Worm (Caenorhabditis elegans) whole organism, L4/young adult: ENCODE results near the gene C09B8.4.

Source experiments
- W03F9.2 ChIP-seq: fragments of 150-350 bp; optimal IDR thresholded peaks from 2 replicates; lab custom pipeline; 2014; ENCODE audit warnings: missing biosample characterization, missing genetic modification characterization
- dao-5 ChIP-seq: sonication (generic microtip); optimal IDR thresholded peaks from 2 replicates; lab custom pipeline; 2016; ENCODE audit warnings: missing genotype, missing genetic modification characterization, moderate library complexity, missing compliant biosample characterization
- him-1 ChIP-seq: sonication (generic microtip); optimal IDR thresholded peaks from 2 replicates; lab custom pipeline; 2016; ENCODE audit warnings: missing genotype, missing genetic modification reagents, missing genetic modification characterization, missing compliant biosample characterization

The C09B8.4 gene

DNA sequence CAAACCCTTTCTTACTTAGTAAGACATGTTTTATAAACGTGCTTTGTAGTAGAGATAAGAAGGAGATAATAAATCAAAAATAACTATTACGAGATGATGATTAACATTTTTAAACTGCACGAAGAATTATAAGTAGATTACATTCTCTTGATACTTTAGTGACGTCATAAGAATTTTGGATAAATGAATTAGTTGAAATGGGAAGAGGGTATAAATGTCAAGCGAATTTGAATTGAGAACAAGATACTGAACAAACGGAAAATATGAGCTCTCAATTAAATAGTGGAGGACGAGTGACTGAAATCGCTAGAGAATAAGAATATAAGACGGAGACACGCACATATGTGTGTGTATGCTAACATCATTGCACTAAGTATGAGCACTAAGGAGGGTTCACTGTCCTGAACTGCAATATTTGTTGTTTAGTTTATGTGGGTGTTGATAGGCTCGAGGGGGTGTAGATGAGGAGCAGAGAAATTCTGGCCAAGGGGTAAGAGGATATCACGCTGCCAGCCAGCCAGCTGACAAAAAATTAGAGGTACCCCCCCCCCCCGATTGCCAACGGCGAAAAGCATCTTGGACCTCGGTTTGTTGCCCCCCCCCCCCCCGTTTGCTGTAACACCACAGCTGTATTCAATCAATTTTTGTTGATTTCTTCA, 20.8 kb upstream of the C09B8.4 start:
- TF ChIP-seq dao-5, result no peak
- no peak for TF ChIP-seq W03F9.2
- no peak for TF ChIP-seq him-1 (tag; lab: Kevin White, UChicago)

ce11 chrX:6039544-6039943, 19.8 kb upstream of the C09B8.4 start, which contains the start of gene hsp-25:
hsp-25 (minus strand) TSS chrX:6039644.
- TF ChIP-seq W03F9.2, result no peak
- no peak for TF ChIP-seq him-1 (tag; lab: Kevin White, UChicago)
- TF ChIP-seq dao-5, result no peak

- no peak for TF ChIP-seq W03F9.2
Measured at ce11 chrX:6031169-6031568, 11.4 kb upstream of the C09B8.4 start, which contains the start of gene ipp-5. ipp-5 (plus strand) TSS chrX:6031469.

DNA sequence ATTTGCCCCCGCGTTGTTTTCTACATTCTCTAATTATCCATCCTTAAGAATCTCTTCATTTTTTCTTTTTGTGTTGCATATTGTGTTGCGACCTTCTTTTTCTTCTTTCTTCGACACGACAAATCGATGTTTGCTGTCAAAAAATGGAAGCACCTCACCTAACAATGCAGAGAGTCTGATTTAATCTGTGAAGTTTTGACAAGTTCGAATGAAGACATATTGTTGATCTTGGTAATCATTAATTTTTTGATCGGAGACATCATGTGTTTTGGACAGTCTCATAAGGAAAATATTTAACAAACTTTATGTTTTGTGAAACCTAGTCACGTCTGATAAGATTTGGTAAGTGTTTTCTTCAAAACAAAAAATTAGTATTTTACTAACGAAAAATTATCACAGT, 9.3 kb upstream of the C09B8.4 start:
- TF ChIP-seq dao-5 (no peak), W03F9.2 (no peak), him-1 (tag; lab: Kevin White, UChicago) (no peak)

- TF ChIP-seq him-1 (tag; lab: Kevin White, UChicago) (no peak), W03F9.2 (no peak), dao-5 (no peak)
Measured at ce11 chrX:6026732-6027528, 7.2 kb upstream of the C09B8.4 start.

DNA sequence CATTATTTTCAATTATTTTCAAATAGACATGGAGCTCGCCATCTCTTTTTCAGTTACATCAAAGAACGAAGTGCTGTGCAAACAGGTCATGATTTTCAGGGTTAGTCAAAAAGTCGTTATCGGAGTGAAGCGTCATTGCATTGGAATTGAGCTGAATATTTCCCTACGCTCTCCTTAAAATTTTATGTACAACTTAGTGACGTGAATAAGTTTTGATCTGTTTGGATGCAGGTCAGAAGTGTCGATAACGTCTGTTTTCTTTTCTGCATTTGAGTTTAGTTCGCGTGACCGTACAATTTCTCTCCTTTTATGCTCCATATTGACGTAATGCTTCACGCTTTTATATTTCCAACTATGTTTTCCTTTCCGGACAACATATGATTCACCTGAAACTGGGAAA, 5.2 kb upstream of the C09B8.4 start:
- TF ChIP-seq W03F9.2, result no peak
- no peak for TF ChIP-seq dao-5
- no peak for TF ChIP-seq him-1 (tag; lab: Kevin White, UChicago)

ce11 chrX:6022469-6022868, 2.7 kb upstream of the C09B8.4 start, which contains the start of gene lelo-3:
lelo-3 (minus strand) TSS chrX:6022569.
- TF ChIP-seq him-1 (tag; lab: Kevin White, UChicago), result no peak
- no peak for TF ChIP-seq dao-5
- no peak for TF ChIP-seq W03F9.2

DNA sequence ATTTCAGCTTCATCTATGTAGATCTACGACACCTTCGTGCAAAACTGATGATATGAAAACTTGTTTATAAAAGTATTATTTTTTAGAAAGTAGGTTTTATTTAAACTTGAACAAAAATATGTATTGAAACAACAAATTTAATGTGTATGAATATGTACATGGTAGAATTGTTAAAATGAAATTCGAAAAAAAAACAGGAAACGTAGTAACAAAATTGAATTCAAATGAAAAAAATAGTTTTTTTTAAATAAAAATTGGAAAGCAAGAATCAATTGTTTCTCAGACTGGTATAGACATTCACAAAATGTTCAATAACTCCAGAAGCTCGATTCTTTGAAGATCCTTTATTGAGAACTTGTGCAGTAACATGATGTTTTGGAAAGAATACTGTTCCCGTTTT, 1.0 kb upstream of the C09B8.4 start:
- TF ChIP-seq him-1 (tag; lab: Kevin White, UChicago), result no peak
- no peak for TF ChIP-seq dao-5

DNA sequence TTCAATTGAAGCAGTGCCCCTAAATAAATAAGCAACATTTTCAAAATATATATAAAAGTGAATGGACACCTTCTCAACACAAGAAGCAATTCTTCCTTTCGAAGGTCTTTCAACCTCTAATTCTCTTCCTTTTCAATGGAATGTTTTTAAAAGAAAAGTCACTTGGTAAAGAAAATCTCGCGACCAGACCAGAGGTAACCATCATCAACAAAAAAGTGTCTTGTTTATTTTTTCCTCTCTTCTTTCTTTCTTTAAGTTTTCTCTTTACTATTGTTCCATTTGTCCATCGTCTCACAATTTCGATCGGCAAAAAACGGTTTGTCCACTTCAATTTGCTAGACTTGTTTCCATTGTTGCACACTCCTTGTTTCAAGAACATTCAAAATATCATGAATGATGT, 4.6 kb downstream of the C09B8.4 start, which contains the start of gene C09B8.8:
TSS of gene C09B8.8 (plus strand) at position 397 of the 400 bp plus-strand sequence.
- TF ChIP-seq W03F9.2, result no peak

DNA sequence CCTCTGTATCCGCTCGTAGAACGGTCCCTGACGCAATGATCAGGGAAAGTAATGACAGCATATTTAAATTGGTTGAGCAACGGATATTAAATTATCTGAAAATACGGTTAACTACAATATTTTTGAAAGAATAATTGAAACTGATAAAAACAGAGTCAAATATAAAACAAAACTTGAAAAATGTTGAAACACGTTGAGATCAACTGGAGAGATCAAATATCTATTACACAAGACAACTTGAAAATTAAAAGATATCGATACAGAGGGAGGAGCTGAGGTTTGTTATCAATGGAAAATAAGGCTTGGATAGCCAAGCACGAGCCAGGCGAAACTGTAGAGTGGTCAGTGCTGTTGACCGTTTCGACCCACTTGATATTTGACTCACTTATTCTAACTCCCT, 9.2 kb downstream of the C09B8.4 start, which contains the start of gene C09B8.3:
TSS of gene C09B8.3 (minus strand) at position 101 of the 400 bp plus-strand sequence.
- TF ChIP-seq W03F9.2, result no peak
- no peak for TF ChIP-seq dao-5
- TF ChIP-seq him-1 (tag; lab: Kevin White, UChicago), result no peak

DNA sequence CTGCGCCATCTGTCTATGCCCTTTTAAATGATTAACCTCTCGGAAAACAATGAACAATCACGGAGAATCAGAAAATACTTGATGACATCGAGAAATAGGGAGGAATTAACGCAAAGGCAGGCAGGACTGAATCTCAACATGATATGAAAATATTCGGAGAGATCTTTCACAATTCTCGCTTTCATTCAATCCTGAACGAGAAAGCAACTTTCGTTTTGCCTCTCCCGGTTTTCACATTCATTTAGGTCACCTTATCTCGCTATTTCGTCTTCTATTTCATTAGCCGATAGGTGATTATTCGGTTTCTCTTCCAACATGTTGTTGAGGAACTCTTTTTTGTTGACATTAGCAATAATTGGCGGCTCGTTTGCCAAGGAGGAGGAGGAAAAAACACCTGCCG, 15.4 kb downstream of the C09B8.4 start:
- TF ChIP-seq dao-5 (no peak), W03F9.2 (no peak), him-1 (tag; lab: Kevin White, UChicago) (no peak)

DNA sequence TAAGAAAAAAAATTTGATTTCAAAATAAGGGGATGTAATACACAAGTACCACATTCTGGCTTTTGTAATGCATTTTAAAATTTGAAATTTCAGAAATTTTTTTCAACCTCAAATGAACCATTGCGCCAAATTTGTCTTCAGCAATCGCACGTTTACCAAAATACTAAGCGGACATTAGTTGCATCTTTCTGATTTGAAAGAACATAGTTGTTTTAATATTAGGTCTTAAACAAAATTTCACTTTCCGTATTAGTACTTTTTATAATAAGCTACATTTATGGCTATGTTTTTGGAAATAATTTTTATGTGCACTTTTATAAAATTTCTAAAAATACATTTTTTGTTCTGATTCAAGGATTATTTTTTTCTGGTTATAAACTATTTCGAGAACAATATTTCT, 15.9 kb downstream of the C09B8.4 start, which contains the start of gene sups-1:
TSS of gene sups-1 (plus strand) at position 301 of the 400 bp plus-strand sequence.
- no peak for TF ChIP-seq W03F9.2
- TF ChIP-seq him-1 (tag; lab: Kevin White, UChicago), result no peak
- no peak for TF ChIP-seq dao-5

- no peak for TF ChIP-seq W03F9.2
- TF ChIP-seq him-1 (tag; lab: Kevin White, UChicago), result no peak
- TF ChIP-seq dao-5, result no peak
Measured at ce11 chrX:6002479-6002878, 17.3 kb downstream of the C09B8.4 start.

- no peak for TF ChIP-seq him-1 (tag; lab: Kevin White, UChicago)
- no peak for TF ChIP-seq dao-5
- TF ChIP-seq W03F9.2, result no peak
Measured at ce11 chrX:6001432-6001831, 18.3 kb downstream of the C09B8.4 start, which contains the start of gene F22F4.4. F22F4.4 (minus strand) TSS chrX:6001532.

- TF ChIP-seq dao-5 (no peak), him-1 (tag; lab: Kevin White, UChicago) (no peak), W03F9.2 (no peak)
Measured at ce11 chrX:5999103-5999554, 20.6 kb downstream of the C09B8.4 start, which contains the start of gene F22F4.9. F22F4.9 (minus strand) TSS chrX:5999504.
